Worm (Caenorhabditis elegans): ENCODE measurements around the gene ttr-50.

The ttr-50 gene

ce11 chrIV:11594191-11594673, 46.6 kb downstream of the ttr-50 start, which contains the start of gene mig-38 (continued):
- TF ChIP-seq nhr-12 (tag; optimal IDR thresholded peaks at IDR 0.05) (no peak), efl-1 (optimal IDR thresholded peaks at IDR 0.05) (peak in 1 of 2 experiments; percentile 24), efl-1 (GFP tag; optimal IDR thresholded peaks at IDR 0.05 in 1 of 2) (no peak), unc-130 (tag; optimal IDR thresholded peaks at IDR 0.05) (no peak), C16A3.4 (tag; optimal IDR thresholded peaks at IDR 0.05) (no peak), egl-27 (tag; optimal IDR thresholded peaks at IDR 0.05) (no peak), vab-15 (tag; optimal IDR thresholded peaks at IDR 0.05) (no peak), lir-3 (tag; optimal IDR thresholded peaks at IDR 0.05; ENCODE audit: poor library complexity) (peak; percentile 51), nhr-90 (tag; optimal IDR thresholded peaks at IDR 0.05; ENCODE audit: poor library complexity) (no peak), ceh-90 (tag; optimal IDR thresholded peaks at IDR 0.05) (no peak), F16B12.6 (tag; optimal IDR thresholded peaks at IDR 0.05) (no peak), fos-1 (tag; optimal IDR thresholded peaks at IDR 0.05) (no peak), sptf-1 (tag; optimal IDR thresholded peaks at IDR 0.05) (no peak), alr-1 (tag; optimal IDR thresholded peaks at IDR 0.05; ENCODE audit: borderline replicate concordance) (no peak), nhr-71 (tag; optimal IDR thresholded peaks at IDR 0.05) (peak; percentile 70), tlp-1 (tag; optimal IDR thresholded peaks at IDR 0.05) (no peak), sox-4 (tag; optimal IDR thresholded peaks at IDR 0.05) (peak; percentile 2), ets-5 (GFP tag; IDR thresholded peaks at IDR 0.05) (no peak), hpl-2 (GFP tag; optimal IDR thresholded peaks at IDR 0.05) (no peak), nhr-84 (tag; optimal IDR thresholded peaks at IDR 0.05) (no peak), mef-2 (tag; optimal IDR thresholded peaks at IDR 0.05) (no peak), pqm-1 (tag; optimal IDR thresholded peaks at IDR 0.05) (no peak), nhr-11 (tag; optimal IDR thresholded peaks at IDR 0.05) (no peak), isw-1 (GFP tag; IDR thresholded peaks at IDR 0.05) (0 out of 2 replicates have a peak, but pooled peaks have one; percentile 1), ceh-82 (tag; optimal IDR thresholded peaks at IDR 0.05) (peak; percentile 8 to 63 (median 33)), rnt-1 (tag; optimal IDR thresholded peaks at IDR 0.05) (peak; percentile 39), lin-39 (tag; optimal IDR thresholded peaks at IDR 0.05) (no peak), C04F5.9 (tag; optimal IDR thresholded peaks at IDR 0.05) (peak; percentile 32), snpc-4 (tag; optimal IDR thresholded peaks at IDR 0.05) (no peak), swsn-7 (tag; optimal IDR thresholded peaks at IDR 0.05) (peak; percentile 39), sup-37 (GFP tag; optimal IDR thresholded peaks at IDR 0.05) (no peak), nhr-85 (tag) (peak; percentile 65), ceh-8 (GFP tag; optimal IDR thresholded peaks at IDR 0.05) (no peak), zag-1 (tag; optimal IDR thresholded peaks at IDR 0.05) (no peak), nhr-19 (GFP tag; conservative IDR thresholded peaks at IDR 0.05) (peak; percentile 18; the same call in 1 of the 2 replicates), lin-15B (tag; optimal IDR thresholded peaks at IDR 0.05) (no peak), aly-2 (tag; optimal IDR thresholded peaks at IDR 0.05) (peak; percentile 19), mab-9 (GFP tag; IDR thresholded peaks at IDR 0.05) (0 out of 2 replicates have a peak, but pooled peaks have one; percentile 11), grh-1 (GFP tag; IDR thresholded peaks at IDR 0.05) (no peak), blmp-1 (tag; optimal IDR thresholded peaks at IDR 0.05) (peak; percentile 32)

- TF ChIP-seq sup-37 (GFP tag; optimal IDR thresholded peaks at IDR 0.05) = no peak
- TF ChIP-seq lsy-2 (tag; optimal IDR thresholded peaks at IDR 0.05) = peak; percentile 84 to 90
- peak; percentile 61 for TF ChIP-seq C04F5.9 (tag; optimal IDR thresholded peaks at IDR 0.05)
- TF ChIP-seq grh-1 (GFP tag; IDR thresholded peaks at IDR 0.05) = peak; percentile 46
- no peak for TF ChIP-seq nhr-28 (tag; optimal IDR thresholded peaks at IDR 0.05)
- TF ChIP-seq ztf-11 (tag; optimal IDR thresholded peaks at IDR 0.05) = peak in 1 of 2 experiments; percentile 67
- TF ChIP-seq fos-1 (tag; optimal IDR thresholded peaks at IDR 0.05) = peak; percentile 86
- no peak for TF ChIP-seq pag-3 (tag; optimal IDR thresholded peaks at IDR 0.05; ENCODE audit: borderline replicate concordance, insufficient read depth)
- TF ChIP-seq hlh-4 (tag; optimal IDR thresholded peaks at IDR 0.05) = no peak
- no peak for TF ChIP-seq nhr-12 (tag; optimal IDR thresholded peaks at IDR 0.05)
- peak; percentile 89 for TF ChIP-seq unc-130 (tag; optimal IDR thresholded peaks at IDR 0.05)
- peak; percentile 83 to 93 for TF ChIP-seq efl-1 (optimal IDR thresholded peaks at IDR 0.05)
- peak; percentile 45 to 97 for TF ChIP-seq efl-1 (GFP tag; optimal IDR thresholded peaks at IDR 0.05 in 1 of 2)
- no peak for TF ChIP-seq ets-5 (GFP tag; IDR thresholded peaks at IDR 0.05)
- TF ChIP-seq swsn-7 (tag; optimal IDR thresholded peaks at IDR 0.05) = peak; percentile 91
- no peak for TF ChIP-seq efl-3 (GFP tag; optimal IDR thresholded peaks at IDR 0.05)
- TF ChIP-seq unc-86 (tag; optimal IDR thresholded peaks at IDR 0.05) = peak; percentile 67
- peak; percentile 74 for TF ChIP-seq xbp-1 (tag; optimal IDR thresholded peaks at IDR 0.05)
- peak; percentile 96 for TF ChIP-seq ztf-4 (tag; optimal IDR thresholded peaks at IDR 0.05)
- peak; percentile 56 for TF ChIP-seq aly-2 (tag; optimal IDR thresholded peaks at IDR 0.05)
- TF ChIP-seq mep-1 (tag; optimal IDR thresholded peaks at IDR 0.05) = peak; percentile 86
- peak; percentile 77 to 84 for TF ChIP-seq lin-35 (GFP tag; optimal IDR thresholded peaks at IDR 0.05)
Measured at ce11 chrIV:11593415-11594190, 47.2 kb downstream of the ttr-50 start, which contains the start of gene F40F11.3. F40F11.3 (minus strand) TSS chrIV:11594003.

Data from whole organism, L1 larva.